Fruit fly (Drosophila melanogaster): ENCODE results near the gene Srp54.

The Srp54 gene

DNA sequence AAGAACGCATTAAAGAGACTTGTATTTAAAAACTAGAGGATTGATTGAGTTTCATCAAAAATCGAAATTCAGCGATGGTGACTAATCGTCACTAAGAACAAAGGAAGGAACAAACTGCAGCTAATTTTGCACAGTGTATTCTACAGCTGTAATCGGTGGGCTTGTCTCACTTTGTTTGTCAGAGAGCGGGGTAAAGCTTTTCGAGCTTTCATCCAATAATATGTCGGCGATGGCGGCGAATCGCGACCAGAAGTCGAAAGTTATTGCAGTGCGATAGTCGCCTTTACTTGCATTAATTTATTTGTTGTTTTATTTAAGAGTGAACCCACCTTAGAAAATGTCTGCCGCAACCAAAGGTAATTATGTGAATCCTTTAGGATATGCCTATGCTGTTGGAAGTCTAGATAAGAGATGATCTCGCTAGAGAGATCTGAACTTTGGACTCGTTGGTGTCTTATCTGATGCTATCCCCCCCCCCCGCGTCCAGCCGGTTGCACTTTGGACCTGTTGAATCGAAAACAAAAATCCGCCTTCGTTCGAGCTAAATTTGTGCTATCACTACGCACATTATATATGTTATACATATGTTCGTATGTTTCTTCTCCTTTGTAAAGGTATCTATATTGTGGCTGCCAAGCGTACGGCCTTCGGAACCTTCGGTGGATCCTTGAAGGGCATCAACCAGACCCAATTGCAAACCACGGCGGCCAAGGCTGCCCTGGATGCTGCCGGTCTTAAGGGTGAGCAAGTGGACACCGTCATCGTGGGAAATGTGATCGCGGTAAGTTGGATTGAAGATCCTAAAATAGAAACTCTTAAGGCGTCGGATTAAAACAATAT lies 2.5 kb downstream of the Srp54 start, which contains the start of gene yip2 (continued):
- TF ChIP-seq CG16863 (GFP tag; optimal IDR thresholded peaks at IDR 0.05) (peak; percentile 58), CG10979 (tag; optimal IDR thresholded peaks at IDR 0.05) (peak; percentile 34), ro (GFP tag; IDR thresholded peaks at IDR 0.05) (no peak), tin (GFP tag; optimal IDR thresholded peaks at IDR 0.05) (peak; percentile 36), CG13894 (tag; optimal IDR thresholded peaks at IDR 0.05) (peak; percentile 65), trem (tag; optimal IDR thresholded peaks at IDR 0.05) (no peak), tgo (GFP tag; IDR thresholded peaks at IDR 0.05) (peak; percentile 75), vnd (GFP tag; IDR thresholded peaks at IDR 0.05; ENCODE audit: partially characterized antibody) (no peak), CG42726 (GFP tag; IDR thresholded peaks at IDR 0.05; ENCODE audit: partially characterized antibody) (no peak), dpn (GFP tag; optimal IDR thresholded peaks at IDR 0.05) (peak; percentile 38 to 68), CG8359 (GFP tag; optimal IDR thresholded peaks at IDR 0.05; ENCODE audit: borderline replicate concordance) (no peak), grau (tag; optimal IDR thresholded peaks at IDR 0.05) (peak; percentile 70), Xbp1 (GFP tag; optimal IDR thresholded peaks at IDR 0.05) (peak; percentile 76), CG2875 (GFP tag; optimal IDR thresholded peaks at IDR 0.05) (peak; percentile 26), salm (tag; optimal IDR thresholded peaks at IDR 0.05) (peak; percentile 29), CG7556 (GFP tag; optimal IDR thresholded peaks at IDR 0.05) (peak; percentile 65), Doc2 (GFP tag; IDR thresholded peaks at IDR 0.05) (no peak), Dip3 (GFP tag; optimal IDR thresholded peaks at IDR 0.05) (peak; percentile 52), ATbp (GFP tag; optimal IDR thresholded peaks at IDR 0.05) (peak; percentile 44), gfzf (GFP tag; optimal IDR thresholded peaks at IDR 0.05) (no peak), CG31224 (GFP tag; IDR thresholded peaks at IDR 0.05) (no peak; the same call in none of the 2 replicates), CG18764 (GFP tag; optimal IDR thresholded peaks at IDR 0.05) (peak; percentile 1), Trl (optimal IDR thresholded peaks at IDR 0.05) (peak in 1 of 2 experiments; percentile 18), Trl (GFP tag; optimal IDR thresholded peaks at IDR 0.05) (peak; percentile 59), CG12104 (GFP tag; optimal IDR thresholded peaks at IDR 0.05) (peak; percentile 14), Meics (GFP tag; optimal IDR thresholded peaks at IDR 0.05) (peak; percentile 70), fd64A (GFP tag; optimal IDR thresholded peaks at IDR 0.05) (no peak), CG12236 (GFP tag; optimal IDR thresholded peaks at IDR 0.05) (peak; percentile 17), CG12769 (tag; optimal IDR thresholded peaks at IDR 0.05) (peak; percentile 74), Sox102F (GFP tag; optimal IDR thresholded peaks at IDR 0.05) (peak; percentile 74), CG4730 (GFP tag; IDR thresholded peaks at IDR 0.05) (0 out of 2 replicates have a peak, but pooled peaks have one; percentile 36), CG11085 (GFP tag; IDR thresholded peaks at IDR 0.05) (no peak), Fer1 (GFP tag; optimal IDR thresholded peaks at IDR 0.05) (peak; percentile 72), sqz (GFP tag; optimal IDR thresholded peaks at IDR 0.05) (no peak), emc (GFP tag; optimal IDR thresholded peaks at IDR 0.05) (no peak), D19B (GFP tag; optimal IDR thresholded peaks at IDR 0.05) (peak; percentile 40), klu (GFP tag; IDR thresholded peaks at IDR 0.05) (no peak), stc (GFP tag; IDR thresholded peaks at IDR 0.05) (peak; percentile 64), CG8924 (tag; optimal IDR thresholded peaks at IDR 0.05) (peak; percentile 66), ind (GFP tag; optimal IDR thresholded peaks at IDR 0.05) (peak; percentile 61), lmd (GFP tag; IDR thresholded peaks at IDR 0.05) (peak; percentile 40; the same call in 1 of the 2 replicates), D (optimal IDR thresholded peaks at IDR 0.05) (no peak), D (GFP tag; optimal IDR thresholded peaks at IDR 0.05) (no peak), bowl (GFP tag; IDR thresholded peaks at IDR 0.05) (no peak; the same call in 1 of the 2 replicates), ttk (GFP tag; IDR thresholded peaks at IDR 0.05) (peak; percentile 57), CG30403 (GFP tag; optimal IDR thresholded peaks at IDR 0.05) (peak; percentile 49), crc (GFP tag; optimal IDR thresholded peaks at IDR 0.05) (no peak), CG12391 (tag; optimal IDR thresholded peaks at IDR 0.05) (peak; percentile 75), exex (tag; optimal IDR thresholded peaks at IDR 0.05) (peak; percentile 57)

All from whole organism, embryonic.